Worm (Caenorhabditis elegans) whole organism, midembryonic: ENCODE results near the gene islo-1.
A peak's percentile ranks its signal among the peaks of the same experiment; 100 is the strongest.

Experiments
- T22C8.4 ChIP-seq: fragments of 200-800 bp; sonication (Bioruptor generic); IDR thresholded peaks from 2 replicates; pipeline ENCODE4 v1.3.6; 2022; ENCODE audit warnings: missing genetic modification characterization, missing compliant biosample characterization
- cog-1 ChIP-seq: sonication (generic microtip); optimal IDR thresholded peaks from 2 replicates; lab custom pipeline; 2016; ENCODE audit warnings: missing genetic modification characterization, missing compliant biosample characterization
- flt-1 ChIP-seq: fragments of 200-800 bp; sonication (Bioruptor generic); IDR thresholded peaks from 2 replicates; pipeline ENCODE4 v1.3.6; 2022; ENCODE audit warnings: missing genetic modification characterization, missing compliant biosample characterization
- klf-2 ChIP-seq: fragments of 200-800 bp; sonication (Bioruptor generic); conservative IDR thresholded peaks from 2 replicates; pipeline ENCODE4 v1.3.6; 2022; ENCODE audit warnings: missing genetic modification reagents, missing genetic modification characterization, missing compliant biosample characterization
- med-1 ChIP-seq: sonication (generic microtip); optimal IDR thresholded peaks from 2 replicates; lab custom pipeline; 2017; ENCODE audit warnings: missing genetic modification characterization, mild to moderate bottlenecking, missing compliant biosample characterization, antibody characterized with exemption, missing genetic modification reagents; ENCODE audit not compliant: insufficient read depth
- ref-1 ChIP-seq: fragments of 200-800 bp; sonication (Bioruptor generic); conservative IDR thresholded peaks from 2 replicates; pipeline ENCODE4 v1.3.6; 2022; ENCODE audit warnings: missing genetic modification reagents, missing genetic modification characterization, missing compliant biosample characterization
- tab-1 ChIP-seq: fragments of 200-800 bp; sonication (Bioruptor generic); IDR thresholded peaks from 2 replicates; pipeline ENCODE4 v1.3.6; 2022; ENCODE audit warnings: missing genetic modification characterization, missing compliant biosample characterization
- ztf-23 ChIP-seq: fragments of 200-800 bp; sonication (Bioruptor generic); IDR thresholded peaks from 2 replicates; pipeline ENCODE4 v1.3.6; 2022; ENCODE audit warnings: missing genetic modification reagents, missing genetic modification characterization, missing compliant biosample characterization
- ztf-29 ChIP-seq: fragments of 200-800 bp; sonication (Bioruptor generic); IDR thresholded peaks from 2 replicates; pipeline ENCODE4 v1.3.6; 2022; ENCODE audit warnings: missing genetic modification reagents, missing genetic modification characterization, missing compliant biosample characterization

Gene islo-1

ce11 chrIV:8136005-8136512 is at the start of gene islo-1, which contains the start of gene isp-1:
TSS of gene islo-1 (plus strand) at chrIV:8136389.
TSS of gene isp-1 (minus strand) at chrIV:8136055.
- TF ChIP-seq med-1 (GFP tag; lab: Kevin White, UChicago) (no peak), tab-1 (0 out of 2 replicates have a peak, but pooled peaks have one; percentile 16), ztf-23 (0 out of 2 replicates have a peak, but pooled peaks have one; percentile 31)

DNA sequence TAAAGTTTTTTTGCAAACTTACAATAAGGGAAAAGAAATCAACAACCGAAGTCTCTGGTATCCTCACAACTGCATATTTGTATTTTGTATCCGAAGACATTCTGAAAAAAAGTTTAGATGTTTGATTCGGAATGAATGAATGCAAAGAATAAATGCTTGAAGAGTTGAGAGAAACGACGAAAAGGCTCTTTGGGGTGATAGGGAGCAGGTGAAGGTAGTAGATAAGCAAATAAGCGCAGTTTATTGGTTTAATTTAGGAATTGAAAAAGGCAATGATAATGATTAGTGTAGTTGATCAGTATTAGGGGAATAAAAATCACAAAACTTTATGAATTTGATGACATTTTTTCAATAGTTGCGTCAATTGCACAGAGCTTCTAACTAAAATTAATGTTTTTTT is 49.6 kb upstream of the islo-1 start, which contains the start of gene nsy-7:
Gene nsy-7 (minus strand): TSS at position 101 of the 400 bp plus-strand sequence.
- TF ChIP-seq ztf-29 (GFP tag; lab: Robert Waterston, UW) (no peak), med-1 (GFP tag; lab: Kevin White, UChicago) (no peak), flt-1 (no peak), ztf-23 (no peak), T22C8.4 (no peak), tab-1 (no peak), cog-1 (tag; lab: Kevin White, UChicago) (no peak), ref-1 (GFP tag; lab: Robert Waterston, UW) (no peak), klf-2 (no peak)

DNA sequence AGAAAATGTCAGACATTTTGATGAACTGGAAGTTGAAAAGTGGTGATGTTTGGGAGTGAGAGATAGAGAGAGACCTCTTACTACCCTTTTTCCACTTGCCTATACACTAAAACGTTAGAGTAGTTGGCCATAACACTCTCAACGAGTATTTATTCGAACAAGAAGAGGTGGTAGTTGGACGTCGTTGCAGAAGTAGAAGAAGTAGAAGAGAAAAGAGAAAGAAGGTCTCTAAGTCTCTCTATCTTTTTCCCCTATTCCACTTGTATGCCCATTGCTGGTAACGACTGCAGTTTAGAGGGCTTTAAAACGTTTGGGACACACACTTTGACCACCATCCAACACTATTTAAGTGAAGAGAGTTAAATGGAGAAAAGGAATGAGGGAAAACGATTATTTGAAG is 44.6 kb upstream of the islo-1 start:
- no peak for TF ChIP-seq ztf-23
- TF ChIP-seq T22C8.4, result no peak
- TF ChIP-seq ztf-29 (GFP tag; lab: Robert Waterston, UW), result no peak
- TF ChIP-seq med-1 (GFP tag; lab: Kevin White, UChicago), result no peak
- no peak for TF ChIP-seq flt-1
- no peak for TF ChIP-seq ref-1 (GFP tag; lab: Robert Waterston, UW)
- no peak for TF ChIP-seq klf-2
- no peak for TF ChIP-seq cog-1 (tag; lab: Kevin White, UChicago)
- no peak for TF ChIP-seq tab-1

DNA sequence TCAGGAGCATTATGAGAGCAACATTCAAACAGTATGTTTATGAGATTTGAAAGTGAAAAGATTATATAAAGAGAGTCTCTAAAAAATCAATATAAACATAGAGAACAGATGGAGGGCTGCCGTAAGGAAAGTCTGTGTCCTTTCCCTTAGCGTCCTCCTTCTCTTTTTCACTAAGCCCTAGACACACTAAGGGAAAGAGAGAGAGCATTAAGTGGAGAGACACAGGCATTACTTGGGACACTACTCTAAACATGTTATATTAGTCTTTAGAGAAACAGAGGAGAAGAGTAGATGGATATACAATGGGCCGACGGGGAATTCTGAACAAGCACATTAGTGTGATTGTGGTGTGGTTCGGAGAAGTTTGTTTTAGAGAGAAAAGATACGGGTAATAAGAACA is 39.8 kb upstream of the islo-1 start:
- TF ChIP-seq flt-1, result no peak
- no peak for TF ChIP-seq ztf-23
- no peak for TF ChIP-seq klf-2
- TF ChIP-seq T22C8.4, result no peak
- no peak for TF ChIP-seq med-1 (GFP tag; lab: Kevin White, UChicago)
- TF ChIP-seq tab-1, result no peak
- TF ChIP-seq ztf-29 (GFP tag; lab: Robert Waterston, UW), result no peak
- TF ChIP-seq cog-1 (tag; lab: Kevin White, UChicago), result no peak
- TF ChIP-seq ref-1 (GFP tag; lab: Robert Waterston, UW), result no peak

ce11 chrIV:8099601-8100000 is 36.6 kb upstream of the islo-1 start, which contains the start of gene Y42H9AR.2:
TSS of gene Y42H9AR.2 (plus strand) at chrIV:8099901.
- TF ChIP-seq tab-1 (no peak), klf-2 (no peak), cog-1 (tag; lab: Kevin White, UChicago) (no peak), T22C8.4 (no peak)

DNA sequence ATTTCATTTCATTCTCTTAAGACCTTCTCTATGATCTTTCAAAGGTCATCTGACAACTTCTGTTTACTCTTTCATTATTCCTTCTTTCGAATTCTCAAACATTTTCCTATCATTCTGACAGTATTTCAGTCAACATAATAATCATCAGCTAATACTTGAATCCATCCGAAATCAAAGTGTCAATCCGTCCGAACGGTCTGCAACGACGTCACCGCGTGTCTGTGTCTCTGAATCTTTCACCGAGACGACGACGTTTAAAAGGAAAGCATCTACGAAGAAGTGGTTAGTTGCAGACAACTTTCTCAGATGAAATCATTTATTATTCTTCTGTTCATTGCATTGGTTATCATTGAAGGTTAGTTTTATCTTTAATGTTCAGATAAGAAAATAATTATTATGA is 34.0 kb upstream of the islo-1 start, which contains the start of gene Y42H9AR.5:
Gene Y42H9AR.5 (plus strand): TSS at position 301 of the 400 bp plus-strand sequence.
- TF ChIP-seq klf-2, result no peak
- no peak for TF ChIP-seq ztf-23
- TF ChIP-seq ref-1 (GFP tag; lab: Robert Waterston, UW), result no peak
- no peak for TF ChIP-seq T22C8.4
- TF ChIP-seq tab-1, result no peak
- no peak for TF ChIP-seq ztf-29 (GFP tag; lab: Robert Waterston, UW)
- TF ChIP-seq cog-1 (tag; lab: Kevin White, UChicago), result no peak
- TF ChIP-seq med-1 (GFP tag; lab: Kevin White, UChicago), result no peak
- TF ChIP-seq flt-1, result no peak

ce11 chrIV:8103196-8103595 is 33.0 kb upstream of the islo-1 start:
- no peak for TF ChIP-seq flt-1
- TF ChIP-seq klf-2, result no peak
- no peak for TF ChIP-seq cog-1 (tag; lab: Kevin White, UChicago)
- TF ChIP-seq tab-1, result no peak
- TF ChIP-seq ztf-23, result no peak
- TF ChIP-seq med-1 (GFP tag; lab: Kevin White, UChicago), result no peak
- no peak for TF ChIP-seq ref-1 (GFP tag; lab: Robert Waterston, UW)

- TF ChIP-seq ztf-23, result no peak
- TF ChIP-seq ref-1 (GFP tag; lab: Robert Waterston, UW), result no peak
- TF ChIP-seq ztf-29 (GFP tag; lab: Robert Waterston, UW), result no peak
- no peak for TF ChIP-seq klf-2
- no peak for TF ChIP-seq tab-1
- no peak for TF ChIP-seq flt-1
- TF ChIP-seq T22C8.4, result no peak
- TF ChIP-seq med-1 (GFP tag; lab: Kevin White, UChicago), result no peak
- TF ChIP-seq cog-1 (tag; lab: Kevin White, UChicago), result no peak
Measured at ce11 chrIV:8105083-8105482, 31.1 kb upstream of the islo-1 start.

DNA sequence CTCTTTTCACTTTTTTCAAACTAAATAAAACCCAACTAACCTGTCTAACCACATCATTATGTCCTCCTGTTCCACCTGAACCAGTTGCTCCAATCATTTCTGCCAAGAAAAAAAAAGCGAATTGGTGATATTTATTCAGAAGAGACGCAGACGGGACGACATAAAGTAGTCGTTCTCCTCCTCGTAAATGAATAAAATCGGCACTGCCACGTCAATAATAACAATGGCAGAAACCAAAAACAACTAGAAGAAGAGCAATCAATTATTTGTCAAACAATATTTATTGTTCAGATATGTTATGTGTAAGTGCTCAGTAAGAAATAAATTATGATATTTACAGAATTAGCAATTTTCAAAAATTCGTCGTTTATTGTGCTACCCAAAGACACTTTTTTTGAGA is 28.7 kb upstream of the islo-1 start, which contains the start of gene rabs-5:
Gene rabs-5 (minus strand): TSS at position 101 of the 400 bp plus-strand sequence.
- TF ChIP-seq T22C8.4 (no peak), ztf-23 (no peak), cog-1 (tag; lab: Kevin White, UChicago) (no peak), ztf-29 (GFP tag; lab: Robert Waterston, UW) (no peak), ref-1 (GFP tag; lab: Robert Waterston, UW) (no peak), tab-1 (no peak), flt-1 (no peak)

DNA sequence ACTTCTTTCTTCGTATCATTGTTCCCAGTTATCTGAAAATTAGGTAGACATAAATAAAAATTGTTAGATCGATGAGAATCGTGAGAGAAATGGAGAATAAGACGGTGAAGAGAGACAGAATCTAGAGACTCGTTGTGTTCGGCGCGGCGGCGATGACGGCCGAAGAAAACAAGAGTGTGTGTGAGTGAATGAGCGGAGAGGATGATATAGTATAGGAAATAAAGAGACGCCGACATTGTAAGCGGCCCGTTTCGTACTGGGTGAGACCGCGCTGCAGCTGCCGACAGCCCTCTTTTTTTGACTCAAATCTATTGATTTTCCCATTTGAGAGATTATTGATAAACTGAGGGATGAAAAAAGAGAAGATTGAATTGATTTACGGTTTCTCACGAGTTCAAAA is 24.0 kb upstream of the islo-1 start, which contains the start of gene Y42H9AR.4:
Gene Y42H9AR.4 (minus strand): TSS at position 32 of the 400 bp plus-strand sequence.
- peak; percentile 46 for TF ChIP-seq cog-1 (tag; lab: Kevin White, UChicago)
- no peak for TF ChIP-seq ztf-29 (GFP tag; lab: Robert Waterston, UW)

- no peak for TF ChIP-seq cog-1 (tag; lab: Kevin White, UChicago)
- no peak for TF ChIP-seq med-1 (GFP tag; lab: Kevin White, UChicago)
- TF ChIP-seq tab-1, result no peak
- TF ChIP-seq flt-1, result no peak
- no peak for TF ChIP-seq ztf-23
- TF ChIP-seq klf-2, result no peak
- no peak for TF ChIP-seq ref-1 (GFP tag; lab: Robert Waterston, UW)
- no peak for TF ChIP-seq ztf-29 (GFP tag; lab: Robert Waterston, UW)
- no peak for TF ChIP-seq T22C8.4
Measured at ce11 chrIV:8112646-8113045, 23.5 kb upstream of the islo-1 start.
